Worm (Caenorhabditis elegans) whole organism, L4 larva: Measurements from ENCODE around the gene F54C9.9.

Experiments
- lin-13 ChIP-seq: fragments of 150-350 bp; optimal IDR thresholded peaks from 2 replicates; lab custom pipeline; 2014; ENCODE audit warnings: missing biosample characterization, missing genetic modification reagents, missing genetic modification characterization
- nhr-10 ChIP-seq: fragments of 150-350 bp; optimal IDR thresholded peaks from 2 replicates; lab custom pipeline; 2014; ENCODE audit warnings: missing biosample characterization, missing genetic modification characterization

DNA sequence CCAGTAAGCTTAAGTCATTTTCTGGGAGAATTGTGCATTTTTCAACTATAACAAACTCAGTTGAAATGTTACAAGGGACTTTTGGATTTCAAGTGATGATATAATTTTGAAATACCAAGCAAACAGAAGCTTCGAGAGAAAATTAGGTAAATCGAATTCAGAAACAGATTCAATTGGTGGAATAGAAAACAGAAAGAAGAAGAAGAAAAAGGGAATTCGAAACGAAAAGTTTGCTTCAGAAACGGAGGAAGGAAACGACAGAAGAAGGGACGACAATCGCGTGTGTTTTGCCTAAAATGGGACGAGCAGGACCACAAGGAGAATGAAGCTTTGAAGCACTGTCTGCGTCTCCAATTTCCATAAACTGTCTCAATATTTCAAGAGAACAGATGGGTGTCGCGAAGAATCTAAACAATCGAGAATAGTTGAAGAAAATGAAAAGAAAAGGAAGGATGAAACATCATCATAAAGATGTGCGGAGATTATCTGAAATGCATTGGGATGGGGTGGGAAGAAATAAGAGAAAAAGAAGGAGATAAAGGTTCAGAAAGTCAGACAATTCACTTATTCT lies 9.9 kb downstream of the F54C9.9 start:
- TF ChIP-seq nhr-10 (tag; lab: Kevin White, UChicago) = no peak
- no peak for TF ChIP-seq lin-13 (GFP tag; lab: Kevin White, UChicago)
